Worm (Caenorhabditis elegans): ENCODE measurements around the gene dyrb-1.

ce11 chrII:9131363-9131762 is 24.4 kb upstream of the dyrb-1 start, which contains the start of gene C16D2.1:
- TF ChIP-seq mcd-1 (GFP tag; IDR thresholded peaks at IDR 0.05) = no peak
- TF ChIP-seq lir-1 (GFP tag; conservative IDR thresholded peaks at IDR 0.05) = no peak
- TF ChIP-seq B0019.2 (GFP tag; conservative IDR thresholded peaks at IDR 0.05) = no peak
- no peak for TF ChIP-seq tbx-9 (tag; optimal IDR thresholded peaks at IDR 0.05; ENCODE audit: borderline replicate concordance)
- TF ChIP-seq F39B2.1 (GFP tag; IDR thresholded peaks at IDR 0.05) = no peak
- TF ChIP-seq mxl-1 (tag; optimal IDR thresholded peaks at IDR 0.05) = no peak
